Worm (Caenorhabditis elegans) whole organism, L2 larva: ENCODE data around the gene srbc-32.

ENCODE experiments used
- ama-1 ChIP-seq: fragments of 150-350 bp; optimal IDR thresholded peaks from 2 replicates; lab custom pipeline; 2018; ENCODE audit warnings: inconsistent platforms
- dmd-4 ChIP-seq: sonication (generic microtip); optimal IDR thresholded peaks from 2 replicates; lab custom pipeline; 2017; ENCODE audit warnings: missing biosample characterization, missing genetic modification characterization
- lsy-2 ChIP-seq, 2 experiments: fragments of 150-350 bp in 1 of 2; sonication (generic microtip) in 1 of 2; optimal IDR thresholded peaks; 2 replicates each; lab custom pipeline; 2014 to 2017; ENCODE audit warnings: missing biosample characterization in 2 of 2, missing genetic modification characterization in 2 of 2
- nhr-10 ChIP-seq: sonication (generic microtip); optimal IDR thresholded peaks from 2 replicates; lab custom pipeline; 2017; ENCODE audit warnings: missing biosample characterization, missing genetic modification characterization
- nhr-12 ChIP-seq: fragments of 150-350 bp; optimal IDR thresholded peaks from 2 replicates; lab custom pipeline; 2014; ENCODE audit warnings: missing biosample characterization, missing genetic modification characterization
- nhr-6 ChIP-seq: fragments of 150-350 bp; optimal IDR thresholded peaks from 2 replicates; lab custom pipeline; 2014; ENCODE audit warnings: missing biosample characterization, missing genetic modification characterization
- nhr-77 ChIP-seq: fragments of 150-350 bp; optimal IDR thresholded peaks from 2 replicates; lab custom pipeline; 2014; ENCODE audit warnings: missing biosample characterization, missing genetic modification characterization

- no peak for TF ChIP-seq dmd-4
- TF ChIP-seq lsy-2 (tag; optimal IDR thresholded peaks at IDR 0.05; lab: Kevin White, UChicago): no peak
- TF ChIP-seq nhr-10 (tag; lab: Kevin White, UChicago): no peak
- no peak for TF ChIP-seq nhr-6 (tag; lab: Kevin White, UChicago)
- no peak for TF ChIP-seq nhr-12 (tag; lab: Kevin White, UChicago)
- no peak for TF ChIP-seq ama-1 (lab: Kevin White, UChicago)
- no peak for TF ChIP-seq nhr-77
Measured at ce11 chrV:3470782-3471181, 16.0 kb downstream of the srbc-32 start, which contains the start of gene srbc-29.
